Worm (Caenorhabditis elegans) whole organism, L3 larva: Measurements from ENCODE around the gene K02F3.12.

Source experiments
- ZK546.5 ChIP-seq: sonication (generic microtip); optimal IDR thresholded peaks from 2 replicates; lab custom pipeline; 2017; ENCODE audit warnings: missing biosample characterization, missing genetic modification characterization
- aly-2 ChIP-seq: fragments of 150-350 bp; optimal IDR thresholded peaks from 2 replicates; lab custom pipeline; 2014; ENCODE audit warnings: missing biosample characterization, missing genetic modification characterization
- ama-1 ChIP-seq: fragments of 150-350 bp; optimal IDR thresholded peaks from 2 replicates; lab custom pipeline; 2018
- ceh-16 ChIP-seq: sonication (generic microtip); optimal IDR thresholded peaks from 2 replicates; lab custom pipeline; 2017; ENCODE audit warnings: missing biosample characterization, missing genetic modification characterization
- ceh-28 ChIP-seq: fragments of 150-350 bp; optimal IDR thresholded peaks from 2 replicates; lab custom pipeline; 2014; ENCODE audit warnings: missing biosample characterization, missing genetic modification reagents, missing genetic modification characterization
- ceh-82 ChIP-seq: fragments of 150-350 bp; optimal IDR thresholded peaks from 2 replicates; lab custom pipeline; 2014; ENCODE audit warnings: missing biosample characterization, missing genetic modification characterization
- ceh-9 ChIP-seq: sonication (generic microtip); optimal IDR thresholded peaks from 2 replicates; lab custom pipeline; 2018; ENCODE audit warnings: missing biosample characterization, missing genetic modification characterization
- daf-12 ChIP-seq: fragments of 150-350 bp; optimal IDR thresholded peaks from 2 replicates; lab custom pipeline; 2014; ENCODE audit warnings: missing biosample characterization, missing genetic modification reagents, missing genetic modification characterization
- egl-27 ChIP-seq: sonication (generic microtip); optimal IDR thresholded peaks from 4 replicates; lab custom pipeline; 2017; ENCODE audit warnings: missing biosample characterization, missing genetic modification reagents, missing genetic modification characterization
- egl-5 ChIP-seq: fragments of 150-350 bp; optimal IDR thresholded peaks from 2 replicates; lab custom pipeline; 2017; ENCODE audit warnings: missing biosample characterization, missing genetic modification reagents, missing genetic modification characterization, inconsistent platforms
- elt-2 ChIP-seq: sonication (generic microtip); optimal IDR thresholded peaks from 2 replicates; lab custom pipeline; 2016; ENCODE audit warnings: missing genetic modification reagents, mild to moderate bottlenecking, missing genetic modification characterization, missing compliant biosample characterization
- fkh-2 ChIP-seq: fragments of 150-350 bp; optimal IDR thresholded peaks from 2 replicates; lab custom pipeline; 2014; ENCODE audit warnings: missing biosample characterization, missing genetic modification reagents, missing genetic modification characterization
- fos-1 ChIP-seq: fragments of 150-350 bp; optimal IDR thresholded peaks from 2 replicates; lab custom pipeline; 2014; ENCODE audit warnings: missing biosample characterization, missing genetic modification characterization
- hmg-11 ChIP-seq: sonication (generic microtip); optimal IDR thresholded peaks from 2 replicates; lab custom pipeline; 2016; ENCODE audit warnings: missing genetic modification characterization, missing compliant biosample characterization
- mdl-1 ChIP-seq: fragments of 150-350 bp; optimal IDR thresholded peaks from 2 replicates; lab custom pipeline; 2014; ENCODE audit warnings: missing biosample characterization, missing genetic modification characterization
- mml-1 ChIP-seq: fragments of 150-350 bp; sonication (generic microtip); optimal IDR thresholded peaks from 3 replicates; lab custom pipeline; 2014; ENCODE audit warnings: missing biosample characterization, missing genetic modification characterization
- nfya-1 ChIP-seq: sonication (generic microtip); optimal IDR thresholded peaks from 2 replicates; lab custom pipeline; 2017; ENCODE audit warnings: missing genetic modification characterization, mild to moderate bottlenecking, missing compliant biosample characterization, antibody characterized with exemption, moderate library complexity; ENCODE audit not compliant: insufficient read depth
- nhr-12 ChIP-seq: fragments of 150-350 bp; optimal IDR thresholded peaks from 2 replicates; lab custom pipeline; 2014; ENCODE audit warnings: missing biosample characterization, missing genetic modification characterization
- nhr-237 ChIP-seq: fragments of 150-350 bp; optimal IDR thresholded peaks from 2 replicates; lab custom pipeline; 2014; ENCODE audit warnings: missing biosample characterization, missing genetic modification characterization
- nhr-25 ChIP-seq: sonication (generic microtip); optimal IDR thresholded peaks from 2 replicates; lab custom pipeline; 2017; ENCODE audit warnings: missing biosample characterization, missing genetic modification characterization
- nhr-28 ChIP-seq: fragments of 150-350 bp; optimal IDR thresholded peaks from 2 replicates; lab custom pipeline; 2014; ENCODE audit warnings: missing biosample characterization, missing genetic modification characterization
- nhr-43 ChIP-seq: sonication (generic microtip); optimal IDR thresholded peaks from 2 replicates; lab custom pipeline; 2016; ENCODE audit warnings: mild to moderate bottlenecking, missing genetic modification characterization, missing compliant biosample characterization; ENCODE audit not compliant: poor library complexity, severe bottlenecking
- nhr-67 ChIP-seq: fragments of 150-350 bp; optimal IDR thresholded peaks from 2 replicates; lab custom pipeline; 2014; ENCODE audit warnings: missing biosample characterization, missing genetic modification characterization
- nhr-76 ChIP-seq: fragments of 150-350 bp; sonication (generic microtip); optimal IDR thresholded peaks from 5 replicates; lab custom pipeline; 2014; ENCODE audit warnings: missing biosample characterization, missing genetic modification characterization
- nhr-77 ChIP-seq: fragments of 150-350 bp; optimal IDR thresholded peaks from 2 replicates; lab custom pipeline; 2014; ENCODE audit warnings: missing biosample characterization, missing genetic modification characterization
- pqm-1 ChIP-seq: fragments of 150-350 bp; optimal IDR thresholded peaks from 2 replicates; lab custom pipeline; 2017; ENCODE audit warnings: missing biosample characterization, missing genetic modification characterization, inconsistent platforms
- sea-2 ChIP-seq: fragments of 150-350 bp; sonication (generic microtip); optimal IDR thresholded peaks from 4 replicates; lab custom pipeline; 2014; ENCODE audit warnings: missing biosample characterization, missing genetic modification reagents, missing genetic modification characterization
- skn-1 ChIP-seq: fragments of 150-350 bp; optimal IDR thresholded peaks from 2 replicates; lab custom pipeline; 2014; ENCODE audit warnings: missing biosample characterization, missing genetic modification characterization
- snpc-4 ChIP-seq: fragments of 150-350 bp; optimal IDR thresholded peaks from 2 replicates; lab custom pipeline; 2014; ENCODE audit warnings: missing biosample characterization, missing genetic modification characterization
- tbx-2 ChIP-seq: sonication (generic microtip); optimal IDR thresholded peaks from 2 replicates; lab custom pipeline; 2016; ENCODE audit warnings: mild to moderate bottlenecking, missing genetic modification characterization, missing compliant biosample characterization
- zag-1 ChIP-seq: fragments of 150-350 bp; optimal IDR thresholded peaks from 2 replicates; lab custom pipeline; 2014; ENCODE audit warnings: missing biosample characterization, missing genetic modification characterization
- ztf-4 ChIP-seq: fragments of 150-350 bp; optimal IDR thresholded peaks from 2 replicates; lab custom pipeline; 2014; ENCODE audit warnings: missing biosample characterization, missing genetic modification characterization

K02F3.12 gene

ce11 chrIII:856260-856659 lies at the start of gene K02F3.12:
Gene K02F3.12 (plus strand): TSS chrIII:856560.
- no peak for TF ChIP-seq ceh-28 (tag; lab: Kevin White, UChicago)
- no peak for TF ChIP-seq pqm-1 (tag; lab: Kevin White, UChicago)
- TF ChIP-seq nhr-28 (tag; lab: Kevin White, UChicago), result no peak
- TF ChIP-seq hmg-11, result no peak
- TF ChIP-seq mml-1 (tag; lab: Kevin White, UChicago), result no peak
- no peak for TF ChIP-seq nhr-43
- no peak for TF ChIP-seq nhr-12 (tag; lab: Kevin White, UChicago)
- no peak for TF ChIP-seq daf-12 (tag; lab: Kevin White, UChicago)
- no peak for TF ChIP-seq ceh-9
- no peak for TF ChIP-seq ztf-4 (tag; lab: Kevin White, UChicago)
- no peak for TF ChIP-seq ama-1 (lab: Kevin White, UChicago)
- TF ChIP-seq aly-2 (tag; lab: Kevin White, UChicago), result no peak
- no peak for TF ChIP-seq sea-2
- TF ChIP-seq nhr-237, result no peak
- TF ChIP-seq nhr-25, result no peak
- no peak for TF ChIP-seq ZK546.5 (tag; lab: Kevin White, UChicago)
- TF ChIP-seq nhr-76 (tag; lab: Kevin White, UChicago), result no peak

DNA sequence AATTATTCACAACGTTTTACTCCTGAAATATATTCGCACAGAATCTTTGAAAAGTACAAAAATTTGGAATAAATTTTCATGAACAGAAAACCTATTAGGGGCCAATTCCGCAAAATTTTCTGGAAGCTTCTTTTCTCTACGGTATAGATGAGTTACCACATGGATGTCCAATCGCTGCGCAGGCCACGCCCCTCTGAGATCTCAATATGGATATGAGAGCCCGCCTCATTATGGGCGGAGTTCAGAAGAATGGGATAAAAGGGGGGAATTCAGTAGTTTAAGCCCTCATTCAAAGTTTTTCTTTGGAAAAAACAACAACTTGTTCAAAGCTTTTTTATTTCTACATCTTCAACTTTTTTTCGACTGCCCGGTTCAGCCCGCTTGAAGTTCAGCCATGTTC lies 44.8 kb upstream of the K02F3.12 start, which contains the start of gene daf-7:
Gene daf-7, plus strand, starts transcription at position 301 of the 400 bp plus-strand sequence.
- TF ChIP-seq ceh-28 (tag; lab: Kevin White, UChicago) (no peak), nhr-25 (no peak), ztf-4 (tag; lab: Kevin White, UChicago) (no peak), nhr-76 (tag; lab: Kevin White, UChicago) (no peak), nhr-67 (no peak), daf-12 (tag; lab: Kevin White, UChicago) (no peak), hmg-11 (no peak), ZK546.5 (tag; lab: Kevin White, UChicago) (no peak), nhr-12 (tag; lab: Kevin White, UChicago) (no peak), skn-1 (no peak), pqm-1 (tag; lab: Kevin White, UChicago) (no peak), tbx-2 (no peak), egl-27 (tag; lab: Kevin White, UChicago) (no peak), ceh-9 (no peak), mdl-1 (no peak), nfya-1 (tag; lab: Kevin White, UChicago) (no peak), nhr-43 (no peak)

ce11 chrIII:815845-816244 lies 40.5 kb upstream of the K02F3.12 start, which contains the start of gene dac-1:
Gene dac-1 (plus strand): TSS chrIII:816145.
- no peak for TF ChIP-seq nhr-237
- peak; percentile 28 for TF ChIP-seq nhr-25
- TF ChIP-seq, all 47 proteins: peak for 1

- TF ChIP-seq daf-12 (tag; lab: Kevin White, UChicago) (no peak), snpc-4 (tag; lab: Kevin White, UChicago) (peak; percentile 38)
Measured at ce11 chrIII:819313-819712, 37.0 kb upstream of the K02F3.12 start.

DNA sequence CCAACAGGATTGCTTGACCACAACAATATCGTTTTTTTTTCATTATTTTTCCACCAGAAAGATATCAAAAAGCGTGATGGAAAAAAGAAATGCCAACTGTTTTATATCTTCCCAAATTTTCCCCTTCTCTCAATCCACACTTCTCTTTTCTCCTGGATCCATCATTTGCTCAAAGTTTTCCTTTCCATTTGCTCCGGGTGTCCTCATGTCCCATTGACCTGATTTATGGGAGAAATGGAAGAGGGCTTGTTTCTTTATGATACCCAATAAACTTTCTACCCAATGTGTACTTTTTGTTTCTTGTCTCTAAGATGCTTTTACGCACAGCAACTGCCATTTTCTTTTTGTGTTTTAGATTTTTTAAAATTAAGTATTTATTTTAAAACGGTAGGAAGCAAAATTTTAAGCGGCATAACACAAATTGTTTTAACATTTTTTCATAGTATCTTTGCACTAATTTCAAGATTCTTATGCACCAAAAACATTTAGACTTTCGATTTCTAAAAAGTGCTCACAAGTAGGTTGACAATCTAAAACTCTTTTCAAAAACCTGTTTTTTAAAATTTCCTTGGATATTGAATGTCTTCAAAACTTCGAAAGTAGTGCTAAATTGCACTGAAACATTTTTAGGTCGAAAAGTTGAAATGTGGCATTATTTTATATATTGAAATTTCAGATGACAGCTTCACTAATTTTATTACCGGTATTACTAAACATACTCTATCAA lies 33.7 kb upstream of the K02F3.12 start, which contains the start of gene clec-149:
Gene clec-149, plus strand, starts transcription at position 677 of the 727 bp plus-strand sequence.
- TF ChIP-seq egl-5 (tag; lab: Kevin White, UChicago) (peak; percentile 84), fos-1 (tag; lab: Kevin White, UChicago) (no peak), nfya-1 (tag; lab: Kevin White, UChicago) (peak; percentile 14)

- no peak for TF ChIP-seq ceh-16
- TF ChIP-seq nhr-12 (tag; lab: Kevin White, UChicago), result no peak
- TF ChIP-seq egl-5 (tag; lab: Kevin White, UChicago), result no peak
- TF ChIP-seq mdl-1, result no peak
- TF ChIP-seq fkh-2 (tag; lab: Kevin White, UChicago), result no peak
- TF ChIP-seq nhr-77, result no peak
- TF ChIP-seq nhr-43, result no peak
Measured at ce11 chrIII:825256-825655, 31.1 kb upstream of the K02F3.12 start.

DNA sequence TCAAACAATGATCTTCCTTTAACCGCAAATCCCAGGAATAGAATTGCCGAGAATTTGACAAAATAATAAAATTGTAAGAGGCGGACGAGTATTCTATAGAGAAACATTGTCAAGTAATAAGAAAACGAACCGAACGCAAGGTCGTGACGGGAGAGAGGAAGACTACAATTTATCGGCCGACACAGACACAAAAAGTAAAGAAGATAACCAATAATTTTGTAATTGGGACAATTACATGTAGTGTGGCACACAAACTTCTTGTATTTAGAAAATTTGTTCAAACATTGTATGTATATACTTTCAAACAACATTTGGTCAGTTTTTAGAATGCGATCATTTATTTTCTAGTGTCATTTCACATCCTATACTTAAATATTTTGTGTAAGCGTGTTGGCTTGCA lies 24.4 kb upstream of the K02F3.12 start, which contains the start of gene ceeh-1:
Gene ceeh-1, minus strand, starts transcription at position 317 of the 400 bp plus-strand sequence.
- TF ChIP-seq nhr-12 (tag; lab: Kevin White, UChicago) (no peak), zag-1 (tag; lab: Kevin White, UChicago) (no peak), elt-2 (tag; lab: Kevin White, UChicago) (peak; percentile 29), sea-2 (no peak), ceh-82 (tag; lab: Kevin White, UChicago) (no peak), pqm-1 (tag; lab: Kevin White, UChicago) (no peak)
